Worm (Caenorhabditis elegans): ENCODE measurements around the gene gtr-1.

DNA sequence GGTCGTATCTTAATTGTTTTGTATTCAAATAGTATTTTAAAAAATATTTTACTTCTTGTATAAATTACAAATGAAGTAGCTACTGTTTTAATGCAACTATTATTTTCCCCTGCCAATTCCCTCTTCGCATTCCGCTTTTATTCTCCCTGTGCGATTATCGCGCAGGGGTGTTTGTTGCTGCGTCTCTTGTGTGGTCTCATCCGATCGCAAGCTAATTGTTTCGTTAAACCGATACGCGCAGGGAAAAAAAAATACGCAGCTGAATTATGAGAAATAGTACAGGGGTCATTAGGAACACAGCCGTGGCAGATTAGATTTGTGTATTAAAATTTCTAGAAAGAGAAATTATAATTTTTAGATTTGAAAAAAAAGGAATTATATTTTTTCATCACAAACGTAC is 3.9 kb downstream of the gtr-1 start:
- peak; percentile 80 for TF ChIP-seq syd-9 (tag; optimal IDR thresholded peaks at IDR 0.05)
- TF ChIP-seq ama-1 (optimal IDR thresholded peaks at IDR 0.05), result no peak
- TF ChIP-seq hlh-30 (tag; optimal IDR thresholded peaks at IDR 0.05; ENCODE audit: insufficient read depth), result peak; percentile 72
- peak; percentile 75 for TF ChIP-seq eyg-1 (tag; optimal IDR thresholded peaks at IDR 0.05)
- TF ChIP-seq dmd-4 (tag; optimal IDR thresholded peaks at IDR 0.05; ENCODE audit: borderline replicate concordance), result peak; percentile 57
- TF ChIP-seq ceh-22 (tag; optimal IDR thresholded peaks at IDR 0.05), result no peak
